Worm (Caenorhabditis elegans) whole organism, L2 larva: ENCODE data around the gene F53F8.3.

Experiments
- aly-2 ChIP-seq: fragments of 150-350 bp; optimal IDR thresholded peaks from 2 replicates; lab custom pipeline; 2014; ENCODE audit warnings: missing biosample characterization, missing genetic modification characterization
- ceh-82 ChIP-seq: fragments of 150-350 bp; optimal IDR thresholded peaks from 2 replicates; lab custom pipeline; 2014; ENCODE audit warnings: missing biosample characterization, missing genetic modification characterization
- nhr-25 ChIP-seq: fragments of 150-350 bp; sonication (generic microtip); optimal IDR thresholded peaks from 3 replicates; lab custom pipeline; 2014; ENCODE audit warnings: missing biosample characterization, missing genetic modification characterization
- nhr-6 ChIP-seq: fragments of 150-350 bp; optimal IDR thresholded peaks from 2 replicates; lab custom pipeline; 2014; ENCODE audit warnings: missing biosample characterization, missing genetic modification characterization
- sma-3 ChIP-seq: sonication (generic microtip); optimal IDR thresholded peaks from 2 replicates; lab custom pipeline; 2016; ENCODE audit warnings: missing genetic modification reagents, missing genetic modification characterization, missing compliant biosample characterization
- ztf-1 ChIP-seq: fragments of 200-800 bp; sonication (Bioruptor generic); conservative IDR thresholded peaks from 2 replicates; pipeline ENCODE4 v1.3.6; 2022; ENCODE audit warnings: missing genetic modification characterization, missing compliant biosample characterization
- ztf-11 ChIP-seq: sonication (generic microtip); optimal IDR thresholded peaks from 2 replicates; lab custom pipeline; 2017; ENCODE audit warnings: missing biosample characterization, missing genetic modification characterization

ce11 chrV:20639294-20639693, 50.0 kb downstream of the F53F8.3 start, which contains the start of gene srxa-14:
- no peak for TF ChIP-seq aly-2 (tag; lab: Kevin White, UChicago)
- TF ChIP-seq sma-3 (GFP tag; lab: Kevin White, UChicago): no peak
- TF ChIP-seq ztf-1 (GFP tag; lab: Robert Waterston, UW): no peak
- TF ChIP-seq ztf-11 (tag; lab: Kevin White, UChicago): no peak
- no peak for TF ChIP-seq nhr-25 (tag; lab: Kevin White, UChicago)
- no peak for TF ChIP-seq nhr-6 (tag; lab: Kevin White, UChicago)
- TF ChIP-seq ceh-82 (tag; lab: Kevin White, UChicago): no peak
